Worm (Caenorhabditis elegans) whole organism, L2 larva: Measurements from ENCODE around the gene cyp-33C2.

Source experiments
- aly-2 ChIP-seq: fragments of 150-350 bp; optimal IDR thresholded peaks from 2 replicates; lab custom pipeline; 2014; ENCODE audit warnings: missing biosample characterization, missing genetic modification characterization
- ama-1 ChIP-seq: fragments of 150-350 bp; optimal IDR thresholded peaks from 2 replicates; lab custom pipeline; 2018; ENCODE audit warnings: inconsistent platforms
- ceh-82 ChIP-seq: fragments of 150-350 bp; optimal IDR thresholded peaks from 2 replicates; lab custom pipeline; 2014; ENCODE audit warnings: missing biosample characterization, missing genetic modification characterization
- fos-1 ChIP-seq: fragments of 150-350 bp; optimal IDR thresholded peaks from 2 replicates; lab custom pipeline; 2014; ENCODE audit warnings: missing biosample characterization, missing genetic modification characterization
- lin-13 ChIP-seq: fragments of 150-350 bp; optimal IDR thresholded peaks from 2 replicates; lab custom pipeline; 2014; ENCODE audit warnings: missing biosample characterization, missing genetic modification reagents, missing genetic modification characterization
- mbf-1 ChIP-seq: sonication (generic microtip); optimal IDR thresholded peaks from 2 replicates; lab custom pipeline; 2017; ENCODE audit warnings: missing biosample characterization, missing genetic modification characterization
- mdl-1 ChIP-seq, 2 experiments: fragments of 150-350 bp in 1 of 2; sonication (generic microtip) in 1 of 2; optimal IDR thresholded peaks; 2 replicates each; lab custom pipeline; 2017; ENCODE audit warnings: missing biosample characterization in 2 of 2, missing genetic modification characterization in 2 of 2
- nhr-12 ChIP-seq: fragments of 150-350 bp; optimal IDR thresholded peaks from 2 replicates; lab custom pipeline; 2014; ENCODE audit warnings: missing biosample characterization, missing genetic modification characterization
- nhr-25 ChIP-seq: fragments of 150-350 bp; sonication (generic microtip); optimal IDR thresholded peaks from 3 replicates; lab custom pipeline; 2014; ENCODE audit warnings: missing biosample characterization, missing genetic modification characterization
- peb-1 ChIP-seq: fragments of 150-350 bp; optimal IDR thresholded peaks from 2 replicates; lab custom pipeline; 2014; ENCODE audit warnings: missing biosample characterization, missing genetic modification characterization
- snpc-4 ChIP-seq: fragments of 150-350 bp; optimal IDR thresholded peaks from 2 replicates; lab custom pipeline; 2014; ENCODE audit warnings: missing biosample characterization, missing genetic modification characterization
- unc-39 ChIP-seq: fragments of 150-350 bp; optimal IDR thresholded peaks from 2 replicates; lab custom pipeline; 2014; ENCODE audit warnings: missing biosample characterization, missing genetic modification characterization
- unc-62 ChIP-seq: fragments of 150-350 bp; optimal IDR thresholded peaks from 2 replicates; lab custom pipeline; 2014; ENCODE audit warnings: missing biosample characterization, missing genetic modification reagents, missing genetic modification characterization
- ztf-11 ChIP-seq: sonication (generic microtip); optimal IDR thresholded peaks from 2 replicates; lab custom pipeline; 2017; ENCODE audit warnings: missing biosample characterization, missing genetic modification characterization

DNA sequence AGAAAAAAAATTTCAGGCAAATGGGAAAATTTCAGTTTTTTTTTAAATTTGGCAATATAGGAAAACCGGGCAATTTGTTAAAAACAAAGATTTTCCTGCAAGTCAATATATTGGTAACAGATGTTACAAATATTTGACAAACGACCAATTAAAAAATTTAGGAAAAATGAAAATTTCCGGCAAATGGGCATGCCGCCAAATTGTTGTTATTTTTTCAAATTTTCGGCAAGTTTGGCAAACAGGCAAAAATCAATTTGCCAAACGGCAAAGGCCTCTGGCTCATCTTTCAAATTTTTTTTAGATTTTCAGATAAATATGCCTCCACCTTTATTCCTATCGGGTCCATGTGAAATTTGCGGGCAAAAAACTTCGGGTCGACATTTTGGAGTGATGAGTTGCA, 38.5 kb downstream of the cyp-33C2 start, which contains the start of gene nhr-128:
- no peak for TF ChIP-seq ztf-11 (tag; lab: Kevin White, UChicago)
- TF ChIP-seq aly-2 (tag; lab: Kevin White, UChicago), result no peak
- no peak for TF ChIP-seq lin-13
- TF ChIP-seq fos-1, result no peak
- TF ChIP-seq nhr-25 (tag; lab: Kevin White, UChicago), result no peak
- TF ChIP-seq ama-1 (lab: Kevin White, UChicago), result no peak
- no peak for TF ChIP-seq peb-1
- no peak for TF ChIP-seq mbf-1
- TF ChIP-seq ceh-82 (tag; lab: Kevin White, UChicago), result no peak
- TF ChIP-seq unc-62 (GFP tag; lab: Kevin White, UChicago), result no peak
- TF ChIP-seq snpc-4 (tag; lab: Kevin White, UChicago), result no peak
- TF ChIP-seq nhr-12 (tag; lab: Kevin White, UChicago), result no peak
- no peak for TF ChIP-seq mdl-1 (tag; optimal IDR thresholded peaks at IDR 0.05; lab: Kevin White, UChicago)
- TF ChIP-seq unc-39 (tag; lab: Kevin White, UChicago), result no peak
